Fruit fly (Drosophila melanogaster) whole organism, embryonic: ENCODE data around the gene sna.
A peak's percentile ranks its signal among the peaks of the same experiment; 100 is the strongest.

Source experiments
- Blimp-1 ChIP-seq: fragments of 200-800 bp; sonication (Bioruptor generic); optimal IDR thresholded peaks from 3 replicates; lab custom pipeline; 2018; ENCODE audit warnings: missing biosample characterization, missing genetic modification characterization, mild to moderate bottlenecking, moderate library complexity, missing genetic modification reagents
- CG11085 ChIP-seq: fragments of 200-800 bp; sonication (Bioruptor generic); IDR thresholded peaks from 2 replicates; pipeline ENCODE4 v1.3.6; 2022; ENCODE audit warnings: missing biosample characterization, missing genetic modification characterization
- CG12391 ChIP-seq: fragments of 200-800 bp; sonication (Bioruptor generic); optimal IDR thresholded peaks from 3 replicates; lab custom pipeline; 2018; ENCODE audit warnings: missing biosample characterization, mild to moderate bottlenecking, missing genetic modification characterization, moderate library complexity
- CG13624 ChIP-seq: fragments of 200-800 bp; sonication (Bioruptor generic); optimal IDR thresholded peaks from 2 replicates; lab custom pipeline; 2016; ENCODE audit warnings: missing biosample characterization, missing genetic modification characterization
- CG14667 ChIP-seq: fragments of 200-800 bp; sonication (Bioruptor generic); IDR thresholded peaks from 2 replicates; pipeline ENCODE4 v1.3.6; 2022; ENCODE audit warnings: missing biosample characterization, missing genetic modification characterization
- CG14965 ChIP-seq: fragments of 200-800 bp; sonication (Bioruptor generic); optimal IDR thresholded peaks from 2 replicates; lab custom pipeline; 2016; ENCODE audit warnings: missing biosample characterization, missing genetic modification characterization, borderline replicate concordance
- CG16863 ChIP-seq: fragments of 200-800 bp; sonication (Bioruptor generic); optimal IDR thresholded peaks from 3 replicates; lab custom pipeline; 2016; ENCODE audit warnings: missing biosample characterization, missing genetic modification characterization
- CG17328 ChIP-seq: fragments of 200-800 bp; sonication (Bioruptor generic); IDR thresholded peaks from 2 replicates; pipeline ENCODE4 v1.3.6; 2022; ENCODE audit warnings: missing biosample characterization, missing genetic modification characterization
- CG18262 ChIP-seq: fragments of 200-800 bp; optimal IDR thresholded peaks from 3 replicates; lab custom pipeline; 2019; ENCODE audit warnings: missing biosample characterization, mild to moderate bottlenecking, missing genetic modification characterization, moderate library complexity
- CG18619 ChIP-seq: fragments of 200-800 bp; sonication (Bioruptor generic); optimal IDR thresholded peaks from 3 replicates; lab custom pipeline; 2017; ENCODE audit warnings: missing biosample characterization, mild to moderate bottlenecking, missing genetic modification characterization
- CG2875 ChIP-seq: fragments of 200-800 bp; sonication (Bioruptor generic); optimal IDR thresholded peaks from 2 replicates; lab custom pipeline; 2017; ENCODE audit warnings: missing biosample characterization, mild to moderate bottlenecking, missing genetic modification characterization, missing genetic modification reagents
- CG32767 ChIP-seq: fragments of 200-800 bp; sonication (Bioruptor generic); IDR thresholded peaks from 2 replicates; pipeline ENCODE4 v1.3.6; 2022; ENCODE audit warnings: missing biosample characterization, missing genetic modification characterization
- CG34224 ChIP-seq: fragments of 200-800 bp; sonication (Bioruptor generic); IDR thresholded peaks from 3 replicates; pipeline ENCODE4 v1.3.6; 2022; ENCODE audit warnings: missing biosample characterization, missing genetic modification characterization; ENCODE audit not compliant: partially characterized antibody
- CG3838 ChIP-seq: fragments of 200-800 bp; sonication (Bioruptor generic); optimal IDR thresholded peaks from 3 replicates; lab custom pipeline; 2016; ENCODE audit warnings: missing biosample characterization, missing genetic modification characterization
- CG4404 ChIP-seq: fragments of 200-800 bp; sonication (Bioruptor generic); IDR thresholded peaks from 2 replicates; pipeline ENCODE4 v1.3.6; 2022; ENCODE audit warnings: missing biosample characterization, missing genetic modification characterization
- CG6254 ChIP-seq: fragments of 200-800 bp; sonication (Bioruptor generic); optimal IDR thresholded peaks from 3 replicates; lab custom pipeline; 2017; ENCODE audit warnings: mild to moderate bottlenecking, missing biosample characterization, missing genetic modification reagents, missing genetic modification characterization
- CG7556 ChIP-seq: fragments of 200-800 bp; sonication (Bioruptor generic); optimal IDR thresholded peaks from 2 replicates; lab custom pipeline; 2017; ENCODE audit warnings: missing biosample characterization, mild to moderate bottlenecking, missing genetic modification characterization
- CG8388 ChIP-seq: fragments of 200-800 bp; sonication (Bioruptor generic); optimal IDR thresholded peaks from 2 replicates; lab custom pipeline; 2019; ENCODE audit warnings: missing biosample characterization, mild to moderate bottlenecking, missing genetic modification characterization, moderate library complexity
- CG9437 ChIP-seq: fragments of 200-800 bp; sonication (Bioruptor generic); optimal IDR thresholded peaks from 2 replicates; lab custom pipeline; 2018; ENCODE audit warnings: missing biosample characterization, mild to moderate bottlenecking, missing genetic modification characterization
- Deaf1 ChIP-seq: fragments of 200-800 bp; optimal IDR thresholded peaks from 3 replicates; lab custom pipeline; 2019; ENCODE audit warnings: missing biosample characterization, mild to moderate bottlenecking, missing genetic modification characterization, moderate library complexity
- MESR4 ChIP-seq: fragments of 200-800 bp; sonication (Bioruptor generic); optimal IDR thresholded peaks from 2 replicates; lab custom pipeline; 2018; ENCODE audit warnings: missing biosample characterization, mild to moderate bottlenecking, missing genetic modification characterization, moderate library complexity
- NK7.1 ChIP-seq: fragments of 200-800 bp; sonication (Bioruptor generic); optimal IDR thresholded peaks from 3 replicates; lab custom pipeline; 2016; ENCODE audit warnings: missing biosample characterization, missing genetic modification characterization
- Nf-YA ChIP-seq: fragments of 200-800 bp; sonication (Bioruptor generic); IDR thresholded peaks from 2 replicates; pipeline ENCODE4 v1.3.6; 2022; ENCODE audit warnings: missing biosample characterization, missing genetic modification characterization
- Oli ChIP-seq: fragments of 200-800 bp; sonication (Bioruptor generic); optimal IDR thresholded peaks from 2 replicates; lab custom pipeline; 2018; ENCODE audit warnings: missing biosample characterization, mild to moderate bottlenecking, missing genetic modification characterization, moderate library complexity
- Opbp ChIP-seq: fragments of 200-800 bp; sonication (Bioruptor generic); IDR thresholded peaks from 3 replicates; pipeline ENCODE4 v1.3.6; 2022; ENCODE audit warnings: missing biosample characterization, missing genetic modification characterization; ENCODE audit not compliant: partially characterized antibody
- Rx ChIP-seq: fragments of 200-800 bp; sonication (Bioruptor generic); IDR thresholded peaks from 2 replicates; pipeline ENCODE4 v1.3.6; 2022; ENCODE audit warnings: missing biosample characterization, missing genetic modification characterization
- Sry-β ChIP-seq: fragments of 200-800 bp; sonication (Bioruptor generic); optimal IDR thresholded peaks from 2 replicates; lab custom pipeline; 2018; ENCODE audit warnings: missing biosample characterization, mild to moderate bottlenecking, missing genetic modification characterization, moderate library complexity
- Vsx1 ChIP-seq: fragments of 200-800 bp; sonication (Bioruptor generic); optimal IDR thresholded peaks from 2 replicates; lab custom pipeline; 2017; ENCODE audit warnings: missing biosample characterization, mild to moderate bottlenecking, missing genetic modification characterization, missing genetic modification reagents
- abd-A ChIP-seq: fragments of 200-800 bp; sonication (Bioruptor generic); optimal IDR thresholded peaks from 3 replicates; lab custom pipeline; 2019; ENCODE audit warnings: missing biosample characterization, mild to moderate bottlenecking, missing genetic modification characterization, moderate library complexity
- btn ChIP-seq: fragments of 200-800 bp; sonication (Bioruptor generic); optimal IDR thresholded peaks from 2 replicates; lab custom pipeline; 2016; ENCODE audit warnings: missing biosample characterization, missing genetic modification characterization
- croc ChIP-seq: fragments of 200-800 bp; sonication (Bioruptor generic); conservative IDR thresholded peaks from 3 replicates; pipeline ENCODE4 v1.3.6; 2022; ENCODE audit warnings: missing biosample characterization, missing genetic modification characterization
- crol ChIP-seq: fragments of 200-800 bp; sonication (Bioruptor generic); IDR thresholded peaks from 2 replicates; pipeline ENCODE4 v1.3.6; 2022; ENCODE audit warnings: missing biosample characterization, missing genetic modification characterization
- cwo ChIP-seq: fragments of 200-800 bp; sonication (Bioruptor generic); optimal IDR thresholded peaks from 3 replicates; lab custom pipeline; 2017; ENCODE audit warnings: missing biosample characterization, missing genetic modification characterization, mild to moderate bottlenecking, moderate library complexity, missing genetic modification reagents
- ems ChIP-seq: fragments of 200-800 bp; sonication (Bioruptor generic); optimal IDR thresholded peaks from 3 replicates; lab custom pipeline; 2016; ENCODE audit warnings: missing biosample characterization, missing genetic modification characterization
- ftz-f1 ChIP-seq: fragments of 200-800 bp; sonication (Bioruptor generic); optimal IDR thresholded peaks from 2 replicates; lab custom pipeline; 2016; ENCODE audit warnings: missing biosample characterization, missing genetic modification characterization
- gro ChIP-seq: fragments of 200-800 bp; sonication (Bioruptor generic); optimal IDR thresholded peaks from 2 replicates; lab custom pipeline; 2016; ENCODE audit warnings: missing biosample characterization, missing genetic modification characterization
- hb ChIP-seq: fragments of 200-800 bp; sonication (Bioruptor generic); IDR thresholded peaks from 3 replicates; pipeline ENCODE4 v1.3.6; 2022; ENCODE audit warnings: missing biosample characterization, missing genetic modification characterization; ENCODE audit not compliant: partially characterized antibody
- jumu ChIP-seq: fragments of 200-800 bp; sonication (Bioruptor generic); optimal IDR thresholded peaks from 3 replicates; lab custom pipeline; 2016; ENCODE audit warnings: missing biosample characterization, missing genetic modification characterization
- lilli ChIP-seq: fragments of 200-800 bp; sonication (Bioruptor generic); optimal IDR thresholded peaks from 3 replicates; lab custom pipeline; 2016; ENCODE audit warnings: missing biosample characterization, missing genetic modification characterization
- mld ChIP-seq: fragments of 200-800 bp; sonication (Bioruptor generic); IDR thresholded peaks from 3 replicates; pipeline ENCODE4 v1.3.6; 2022; ENCODE audit warnings: missing biosample characterization, missing genetic modification characterization; ENCODE audit not compliant: partially characterized antibody
- onecut ChIP-seq: fragments of 200-800 bp; sonication (Bioruptor generic); IDR thresholded peaks from 2 replicates; pipeline ENCODE4 v1.3.6; 2022; ENCODE audit warnings: missing biosample characterization, missing genetic modification characterization
- slou ChIP-seq: fragments of 200-800 bp; sonication (Bioruptor generic); optimal IDR thresholded peaks from 3 replicates; lab custom pipeline; 2016; ENCODE audit warnings: missing biosample characterization, missing genetic modification characterization
- sqz ChIP-seq: fragments of 200-800 bp; sonication (Bioruptor generic); optimal IDR thresholded peaks from 3 replicates; lab custom pipeline; 2018; ENCODE audit warnings: missing biosample characterization, mild to moderate bottlenecking, missing genetic modification characterization
- tio ChIP-seq: fragments of 200-800 bp; sonication (Bioruptor generic); optimal IDR thresholded peaks from 2 replicates; lab custom pipeline; 2017; ENCODE audit warnings: missing biosample characterization, missing genetic modification characterization, inconsistent platforms
- tll ChIP-seq, 2 experiments: fragments of 200-800 bp in 1 of 2; fragments of >200 bp in 1 of 2; sonication (Bioruptor generic) in 1 of 2; optimal IDR thresholded peaks; 2 replicates each; lab custom pipeline; 2017 to 2019; ENCODE audit warnings: missing biosample characterization in 2 of 2, missing genetic modification characterization in 2 of 2, mild to moderate bottlenecking in 1 of 2, moderate library complexity in 1 of 2
- twi ChIP-seq: fragments of 200-800 bp; optimal IDR thresholded peaks from 2 replicates; lab custom pipeline; 2019; ENCODE audit warnings: missing biosample characterization, mild to moderate bottlenecking, missing genetic modification characterization, moderate library complexity
- tx ChIP-seq: fragments of 200-800 bp; sonication (Bioruptor generic); optimal IDR thresholded peaks from 2 replicates; lab custom pipeline; 2016; ENCODE audit warnings: missing biosample characterization, missing genetic modification characterization
- vnd ChIP-seq: fragments of 200-800 bp; sonication (Bioruptor generic); IDR thresholded peaks from 3 replicates; pipeline ENCODE4 v1.3.6; 2022; ENCODE audit warnings: missing biosample characterization, missing genetic modification characterization; ENCODE audit not compliant: partially characterized antibody
- zen2 ChIP-seq: fragments of 200-800 bp; sonication (Bioruptor generic); IDR thresholded peaks from 3 replicates; pipeline ENCODE4 v1.3.6; 2022; ENCODE audit warnings: missing biosample characterization, missing genetic modification characterization; ENCODE audit not compliant: partially characterized antibody

Gene sna

DNA sequence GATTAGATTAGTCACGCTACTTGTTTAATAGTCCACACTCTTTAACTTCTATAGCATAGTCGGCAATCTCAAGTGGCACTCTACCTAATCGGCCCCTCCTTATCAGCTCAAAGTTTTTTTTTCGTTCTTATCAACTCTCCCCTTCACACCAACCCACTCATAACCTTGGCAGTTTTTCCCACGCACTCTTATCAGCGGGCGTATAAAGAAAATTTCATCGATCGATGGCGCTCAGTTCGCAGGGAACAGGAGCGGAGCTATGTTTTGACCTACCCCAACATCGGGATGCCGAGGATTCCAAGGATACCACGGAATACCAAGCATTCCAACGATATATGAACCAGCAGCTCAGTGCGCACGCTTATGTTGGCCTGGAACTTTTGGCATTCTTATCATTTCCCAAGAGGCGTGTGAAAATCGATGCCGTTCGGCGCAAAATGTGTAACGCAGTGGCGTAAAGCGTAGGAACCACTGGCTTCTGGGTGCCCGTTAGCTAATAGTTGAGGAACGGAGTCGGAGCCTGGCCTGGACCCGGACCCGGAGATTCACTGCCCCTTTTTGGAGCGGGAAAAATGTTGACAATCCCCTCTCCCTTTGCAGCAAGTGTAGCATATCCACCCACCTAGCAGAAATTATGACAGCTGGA lies 12.3 kb upstream of the sna start (continued):
- no peak for TF ChIP-seq CG7556 (GFP tag; lab: Kevin White, UChicago)
- no peak for TF ChIP-seq CG9437 (GFP tag; lab: Kevin White, UChicago)
- 0 out of 2 replicates have a peak, but pooled peaks have one; percentile 22 for TF ChIP-seq CG32767
- no peak for TF ChIP-seq CG14965
- no peak for TF ChIP-seq CG13624 (GFP tag; lab: Kevin White, UChicago)
- no peak for TF ChIP-seq CG2875 (GFP tag; lab: Kevin White, UChicago)
- no peak for TF ChIP-seq ems
- no peak for TF ChIP-seq CG12391
- TF ChIP-seq ftz-f1 (GFP tag; lab: Kevin White, UChicago): peak; percentile 84
- TF ChIP-seq hb (GFP tag; lab: Robert Waterston, UW): no peak
- no peak for TF ChIP-seq Oli (tag; lab: Kevin White, UChicago)
- no peak for TF ChIP-seq tio (GFP tag; lab: Kevin White, UChicago)
- peak; percentile 94 for TF ChIP-seq onecut (GFP tag; lab: Robert Waterston, UW)
- no peak for TF ChIP-seq Blimp-1 (GFP tag; lab: Kevin White, UChicago)
- no peak for TF ChIP-seq zen2 (GFP tag; lab: Robert Waterston, UW)
- TF ChIP-seq cwo: no peak
- peak; percentile 68 for TF ChIP-seq sqz (GFP tag; lab: Kevin White, UChicago)
- TF ChIP-seq abd-A (tag; lab: Kevin White, UChicago): peak; percentile 88
- TF ChIP-seq NK7.1 (GFP tag; lab: Kevin White, UChicago): no peak
- no peak for TF ChIP-seq Opbp (GFP tag; lab: Robert Waterston, UW)
- no peak for TF ChIP-seq CG18262 (tag; lab: Kevin White, UChicago)
- no peak for TF ChIP-seq btn
- no peak for TF ChIP-seq CG17328
- peak; percentile 70 for TF ChIP-seq vnd (GFP tag; lab: Robert Waterston, UW)
- no peak for TF ChIP-seq CG6254 (GFP tag; lab: Kevin White, UChicago)
- no peak for TF ChIP-seq jumu (GFP tag; lab: Kevin White, UChicago)
- no peak for TF ChIP-seq CG4404 (GFP tag; lab: Robert Waterston, UW)
- TF ChIP-seq mld: no peak
- peak; percentile 91 for TF ChIP-seq gro (GFP tag; lab: Kevin White, UChicago)
- TF ChIP-seq slou: no peak
- TF ChIP-seq Vsx1 (GFP tag; lab: Kevin White, UChicago): peak; percentile 49
- no peak for TF ChIP-seq Rx (GFP tag; lab: Robert Waterston, UW)
- TF ChIP-seq CG11085: 0 out of 2 replicates have a peak, but pooled peaks have one; percentile 17
- no peak for TF ChIP-seq CG3838 (GFP tag; lab: Kevin White, UChicago)
- no peak for TF ChIP-seq Nf-YA (GFP tag; lab: Robert Waterston, UW)
- TF ChIP-seq CG14667 (GFP tag; lab: Robert Waterston, UW): no peak
- TF ChIP-seq tll (GFP tag; optimal IDR thresholded peaks at IDR 0.05; lab: Kevin White, UChicago): no peak
- TF ChIP-seq CG18619 (GFP tag; lab: Kevin White, UChicago): no peak
- no peak for TF ChIP-seq twi (tag; lab: Kevin White, UChicago)
- TF ChIP-seq CG16863 (GFP tag; lab: Kevin White, UChicago): no peak
- TF ChIP-seq CG34224 (GFP tag; lab: Robert Waterston, UW): 0 out of 3 replicates have a peak, but pooled peaks have one; percentile 17
- TF ChIP-seq Deaf1: peak; percentile 30
- TF ChIP-seq croc (GFP tag; lab: Robert Waterston, UW): no peak
- no peak for TF ChIP-seq MESR4 (GFP tag; lab: Kevin White, UChicago)
- TF ChIP-seq lilli (GFP tag; lab: Kevin White, UChicago): no peak
- no peak for TF ChIP-seq CG8388 (GFP tag; lab: Kevin White, UChicago)
- TF ChIP-seq tx: no peak
- TF ChIP-seq Sry-β (GFP tag; lab: Kevin White, UChicago): no peak
- TF ChIP-seq crol (GFP tag; lab: Robert Waterston, UW): peak; percentile 48; the same call in 1 of the 2 replicates
